Worm (Caenorhabditis elegans): ENCODE measurements around the gene Y75B8A.23.

DNA sequence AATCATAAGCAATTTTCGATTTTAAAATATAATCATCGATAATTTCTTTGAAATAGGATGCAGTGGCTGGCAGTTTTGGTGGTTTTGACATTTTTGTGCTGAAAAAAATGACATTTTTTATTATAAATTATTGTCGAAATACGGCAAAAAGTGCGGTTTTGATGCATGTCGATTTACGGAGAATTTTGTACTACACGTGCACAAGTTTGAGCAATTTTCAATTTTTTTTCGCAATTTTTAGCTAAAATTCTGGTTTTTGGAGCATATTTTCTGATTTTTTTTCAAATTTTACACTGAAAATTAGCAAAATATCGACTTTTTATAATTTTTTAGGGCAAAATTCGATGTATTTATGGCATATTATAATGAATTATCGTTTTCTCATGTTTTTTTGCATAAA, 34.9 kb upstream of the Y75B8A.23 start, which contains the start of gene Y75B8A.13:
- no peak for TF ChIP-seq lin-38 (GFP tag; IDR thresholded peaks at IDR 0.05)
- no peak for TF ChIP-seq madf-5 (GFP tag; IDR thresholded peaks at IDR 0.05)
- TF ChIP-seq unc-39 (tag; optimal IDR thresholded peaks at IDR 0.05), result no peak

Data from whole organism, L4 larva.